Fruit fly (Drosophila melanogaster): ENCODE measurements around the gene ss.

dm6 chr3R:16413734-16414133 is 10.2 kb upstream of the ss start:
- no peak for TF ChIP-seq CG14711 (tag; optimal IDR thresholded peaks at IDR 0.05)
- TF ChIP-seq bab1 (GFP tag; optimal IDR thresholded peaks at IDR 0.05), result no peak

Data from whole organism, adult.